Worm (Caenorhabditis elegans) whole organism, L4 larva: ENCODE measurements around the gene wrt-7.

Source experiments
- F26F4.8 ChIP-seq: fragments of 200-800 bp; sonication (Bioruptor generic); conservative IDR thresholded peaks from 2 replicates; pipeline ENCODE4 v1.3.6; 2022; ENCODE audit warnings: missing genetic modification characterization, missing compliant biosample characterization
- T20F7.1 ChIP-seq: fragments of 200-800 bp; sonication (Bioruptor generic); optimal IDR thresholded peaks from 2 replicates; lab custom pipeline; 2018; ENCODE audit warnings: mild to moderate bottlenecking, missing genetic modification characterization, missing compliant biosample characterization
- T26A8.4 ChIP-seq: fragments of 200-800 bp; sonication (Bioruptor generic); IDR thresholded peaks from 2 replicates; pipeline ENCODE4 v1.3.6; 2022; ENCODE audit warnings: missing genetic modification characterization, missing compliant biosample characterization
- Y105C5A.15 ChIP-seq: fragments of 200-800 bp; sonication (Bioruptor generic); IDR thresholded peaks from 2 replicates; pipeline ENCODE4 v1.3.6; 2022; ENCODE audit warnings: missing genetic modification characterization, missing compliant biosample characterization
- Y48G9A.11 ChIP-seq: fragments of 200-800 bp; sonication (Bioruptor generic); IDR thresholded peaks from 2 replicates; pipeline ENCODE4 v1.3.6; 2022; ENCODE audit warnings: missing genetic modification reagents, missing genetic modification characterization, missing compliant biosample characterization
- Y75B8A.6 ChIP-seq: fragments of 200-800 bp; sonication (Bioruptor generic); IDR thresholded peaks from 2 replicates; pipeline ENCODE4 v1.3.6; 2022; ENCODE audit warnings: missing genetic modification reagents, missing genetic modification characterization, missing compliant biosample characterization
- ZK337.2 ChIP-seq: fragments of 200-800 bp; sonication (Bioruptor generic); IDR thresholded peaks from 2 replicates; pipeline ENCODE4 v1.3.6; 2022; ENCODE audit warnings: missing genetic modification reagents, missing genetic modification characterization, missing compliant biosample characterization
- aha-1 ChIP-seq: fragments of 150-350 bp; peaks from one replicate; lab custom pipeline; 2014; ENCODE audit warnings: missing biosample characterization, missing genetic modification characterization
- ama-1 ChIP-seq: fragments of 150-350 bp; optimal IDR thresholded peaks from 2 replicates; lab custom pipeline; 2014; ENCODE audit warnings: inconsistent platforms, mixed read lengths
- ceh-20 ChIP-seq: fragments of 200-800 bp; sonication (Bioruptor generic); IDR thresholded peaks from 2 replicates; pipeline ENCODE4 v1.3.6; 2022; ENCODE audit warnings: missing genetic modification reagents, missing genetic modification characterization, missing compliant biosample characterization
- ceh-32 ChIP-seq: sonication (generic microtip); optimal IDR thresholded peaks from 2 replicates; lab custom pipeline; 2016; ENCODE audit warnings: mild to moderate bottlenecking, missing genetic modification characterization, missing compliant biosample characterization; ENCODE audit not compliant: poor library complexity
- ceh-62 ChIP-seq: sonication (generic microtip); optimal IDR thresholded peaks from 2 replicates; lab custom pipeline; 2017; ENCODE audit warnings: missing biosample characterization, missing genetic modification characterization
- ceh-82 ChIP-seq: sonication (generic microtip); optimal IDR thresholded peaks from 2 replicates; lab custom pipeline; 2017; ENCODE audit warnings: missing biosample characterization, missing genetic modification characterization
- daf-12 ChIP-seq: fragments of 150-350 bp; optimal IDR thresholded peaks from 2 replicates; lab custom pipeline; 2014; ENCODE audit warnings: missing biosample characterization, missing genetic modification reagents, missing genetic modification characterization
- daf-16 ChIP-seq, 3 experiments: sonication (generic microtip); optimal IDR thresholded peaks; 2 replicates each; lab custom pipeline; 2016 to 2017; ENCODE audit warnings: missing genetic modification characterization in 3 of 3, missing genetic modification reagents in 3 of 3, mild to moderate bottlenecking in 2 of 3, missing compliant biosample characterization in 2 of 3, missing biosample characterization in 1 of 3, moderate library complexity in 1 of 3
- daf-19 ChIP-seq: fragments of 200-800 bp; sonication (Bioruptor generic); conservative IDR thresholded peaks from 2 replicates; pipeline ENCODE4 v1.3.6; 2022; ENCODE audit warnings: missing genetic modification characterization, missing compliant biosample characterization
- daf-8 ChIP-seq: fragments of 200-800 bp; sonication (Bioruptor generic); IDR thresholded peaks from 2 replicates; pipeline ENCODE4 v1.3.6; 2022; ENCODE audit warnings: missing genetic modification characterization, missing compliant biosample characterization
- dmd-8 ChIP-seq: fragments of 200-800 bp; sonication (Bioruptor generic); IDR thresholded peaks from 2 replicates; pipeline ENCODE4 v1.3.6; 2022; ENCODE audit warnings: missing genetic modification characterization, missing compliant biosample characterization
- dmd-9 ChIP-seq: fragments of 200-800 bp; sonication (Bioruptor generic); IDR thresholded peaks from 2 replicates; pipeline ENCODE4 v1.3.6; 2022; ENCODE audit warnings: missing genetic modification reagents, missing genetic modification characterization, missing compliant biosample characterization
- dpl-1 ChIP-seq: fragments of 150-350 bp; optimal IDR thresholded peaks from 2 replicates; lab custom pipeline; 2014; ENCODE audit warnings: missing biosample characterization, missing genetic modification reagents, missing genetic modification characterization
- duxl-1 ChIP-seq: sonication (generic microtip); optimal IDR thresholded peaks from 2 replicates; lab custom pipeline; 2016; ENCODE audit warnings: mild to moderate bottlenecking, missing genetic modification characterization, moderate library complexity, missing compliant biosample characterization; ENCODE audit not compliant: poor library complexity
- fos-1 ChIP-seq: fragments of 150-350 bp; optimal IDR thresholded peaks from 2 replicates; lab custom pipeline; 2014; ENCODE audit warnings: missing biosample characterization, missing genetic modification characterization
- hif-1 ChIP-seq, 2 experiments: sonication (generic microtip); optimal IDR thresholded peaks; 2 replicates each; lab custom pipeline; 2016 to 2017; ENCODE audit warnings: missing compliant biosample characterization in 2 of 2, missing genetic modification characterization in 2 of 2, missing genetic modification reagents in 2 of 2, missing genotype in 2 of 2, mild to moderate bottlenecking in 1 of 2
- hlh-30 ChIP-seq: sonication (generic microtip); optimal IDR thresholded peaks from 2 replicates; lab custom pipeline; 2017; ENCODE audit warnings: antibody characterized with exemption, mild to moderate bottlenecking, missing genetic modification characterization, missing compliant biosample characterization; ENCODE audit not compliant: insufficient read depth
- hmg-1.1 ChIP-seq: fragments of 200-800 bp; sonication (Bioruptor generic); IDR thresholded peaks from 2 replicates; pipeline ENCODE4 v1.3.6; 2022; ENCODE audit warnings: missing genetic modification reagents, missing genetic modification characterization, missing compliant biosample characterization
- lim-7 ChIP-seq: fragments of 200-800 bp; sonication (Bioruptor generic); IDR thresholded peaks from 2 replicates; pipeline ENCODE4 v1.3.6; 2022; ENCODE audit warnings: missing genetic modification characterization, missing compliant biosample characterization
- lin-1 ChIP-seq: fragments of 200-800 bp; sonication (Bioruptor generic); IDR thresholded peaks from 2 replicates; pipeline ENCODE4 v1.3.6; 2022; ENCODE audit warnings: missing genetic modification reagents, missing genetic modification characterization, missing compliant biosample characterization
- lin-38 ChIP-seq: fragments of 200-800 bp; sonication (Bioruptor generic); IDR thresholded peaks from 2 replicates; pipeline ENCODE4 v1.3.6; 2022; ENCODE audit warnings: missing genetic modification reagents, missing genetic modification characterization, missing compliant biosample characterization
- madf-5 ChIP-seq, 2 experiments: fragments of 200-800 bp; sonication (Bioruptor generic); IDR thresholded peaks; 2 replicates each; pipeline ENCODE4 v1.3.6; 2022; ENCODE audit warnings: missing compliant biosample characterization in 2 of 2, missing genetic modification characterization in 2 of 2
- mdt-29 ChIP-seq: fragments of 200-800 bp; sonication (Bioruptor generic); IDR thresholded peaks from 2 replicates; pipeline ENCODE4 v1.3.6; 2022; ENCODE audit warnings: missing genetic modification reagents, missing genetic modification characterization, missing compliant biosample characterization
- nhr-11 ChIP-seq: fragments of 150-350 bp; optimal IDR thresholded peaks from 2 replicates; lab custom pipeline; 2014; ENCODE audit warnings: missing biosample characterization, missing genetic modification characterization
- nhr-111 ChIP-seq: fragments of 200-800 bp; sonication (Bioruptor generic); optimal IDR thresholded peaks from 2 replicates; lab custom pipeline; 2018; ENCODE audit warnings: mild to moderate bottlenecking, missing genetic modification characterization, missing compliant biosample characterization
- nhr-28 ChIP-seq: fragments of 150-350 bp; optimal IDR thresholded peaks from 2 replicates; lab custom pipeline; 2014; ENCODE audit warnings: missing biosample characterization, missing genetic modification characterization
- pqm-1 ChIP-seq: sonication (generic microtip); optimal IDR thresholded peaks from 2 replicates; lab custom pipeline; 2017; ENCODE audit warnings: missing biosample characterization, missing genetic modification characterization
- sdz-12 ChIP-seq: fragments of 200-800 bp; sonication (Bioruptor generic); optimal IDR thresholded peaks from 2 replicates; lab custom pipeline; 2018; ENCODE audit warnings: mild to moderate bottlenecking, missing genetic modification characterization, missing compliant biosample characterization
- set-16 ChIP-seq: fragments of 200-800 bp; sonication (Bioruptor generic); IDR thresholded peaks from 2 replicates; pipeline ENCODE4 v1.3.6; 2022; ENCODE audit warnings: missing genetic modification reagents, missing genetic modification characterization, missing compliant biosample characterization
- skn-1 ChIP-seq: fragments of 150-350 bp; optimal IDR thresholded peaks from 2 replicates; lab custom pipeline; 2014; ENCODE audit warnings: missing biosample characterization, missing genetic modification characterization
- spr-1 ChIP-seq: sonication (generic microtip); optimal IDR thresholded peaks from 2 replicates; lab custom pipeline; 2016; ENCODE audit warnings: mild to moderate bottlenecking, missing genetic modification characterization, missing compliant biosample characterization
- spr-3 ChIP-seq: fragments of 200-800 bp; sonication (Bioruptor generic); optimal IDR thresholded peaks from 2 replicates; lab custom pipeline; 2018; ENCODE audit warnings: mild to moderate bottlenecking, missing genetic modification characterization, missing compliant biosample characterization
- unc-130 ChIP-seq: sonication (generic microtip); optimal IDR thresholded peaks from 2 replicates; lab custom pipeline; 2016; ENCODE audit warnings: missing genetic modification reagents, missing genetic modification characterization, missing compliant biosample characterization
- unc-39 ChIP-seq: sonication (generic microtip); optimal IDR thresholded peaks from 2 replicates; lab custom pipeline; 2017; ENCODE audit warnings: missing biosample characterization, missing genetic modification characterization

wrt-7 gene

DNA sequence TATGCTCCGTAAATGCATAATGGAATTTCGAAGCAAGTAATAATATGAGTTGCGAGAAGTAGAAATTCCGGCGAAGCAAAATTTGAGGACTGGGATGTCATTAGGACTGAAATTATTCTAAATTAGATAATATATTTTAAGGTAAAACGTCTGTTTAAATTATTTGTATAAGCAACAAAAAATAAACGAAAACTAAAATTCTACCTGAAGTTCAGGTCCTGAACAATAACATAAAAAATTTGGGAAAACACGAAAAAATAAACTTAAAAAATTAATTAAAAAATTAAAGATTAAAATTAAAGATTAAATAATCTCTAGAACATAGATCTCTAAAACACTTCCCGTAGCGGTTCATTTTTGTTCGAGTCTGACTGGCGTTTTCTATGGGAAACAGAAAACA is 42.5 kb upstream of the wrt-7 start, which contains the start of gene srh-251:
srh-251 (minus strand) TSS at position 101 of the 400 bp plus-strand sequence.
- TF ChIP-seq ceh-62 (tag; lab: Kevin White, UChicago) = no peak
- no peak for TF ChIP-seq daf-8
- no peak for TF ChIP-seq aha-1 (tag; lab: Kevin White, UChicago)
- no peak for TF ChIP-seq nhr-111 (GFP tag; lab: Kevin White, UChicago)
- TF ChIP-seq ceh-20 = no peak
- no peak for TF ChIP-seq lim-7 (GFP tag; lab: Robert Waterston, UW)
- TF ChIP-seq duxl-1 = no peak
- no peak for TF ChIP-seq unc-39 (tag; lab: Kevin White, UChicago)
- TF ChIP-seq ZK337.2 = no peak
- TF ChIP-seq daf-12 = no peak
- no peak for TF ChIP-seq daf-19 (GFP tag; lab: Robert Waterston, UW)
- no peak for TF ChIP-seq lin-38
- TF ChIP-seq spr-3 (GFP tag; lab: Kevin White, UChicago) = no peak
- no peak for TF ChIP-seq Y75B8A.6 (GFP tag; lab: Robert Waterston, UW)
- no peak for TF ChIP-seq ceh-32 (tag; lab: Kevin White, UChicago)
- TF ChIP-seq sdz-12 (GFP tag; lab: Kevin White, UChicago) = no peak

DNA sequence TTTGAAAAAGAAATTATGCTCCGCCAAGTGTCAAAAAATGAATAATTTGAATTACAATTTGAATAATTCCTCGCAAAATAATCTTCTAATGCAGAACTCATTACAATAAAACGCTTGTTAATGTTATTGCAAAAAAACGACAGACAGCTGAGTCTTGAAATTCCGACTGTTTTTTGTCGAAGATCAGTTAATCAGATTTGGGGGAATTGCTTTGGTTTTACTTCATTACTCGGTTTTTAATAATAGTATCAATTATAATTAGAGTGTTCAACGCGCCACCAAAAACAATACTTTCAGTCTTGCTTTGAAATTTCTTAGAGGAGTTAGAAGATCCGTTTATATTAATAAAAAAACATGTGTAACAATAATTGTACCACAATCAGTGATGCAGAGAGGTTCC is 40.6 kb upstream of the wrt-7 start, which contains the start of gene srh-122:
srh-122 (minus strand) TSS at position 101 of the 400 bp plus-strand sequence.
- no peak for TF ChIP-seq madf-5 (GFP tag; IDR thresholded peaks at IDR 0.05; lab: Robert Waterston, UW)
- TF ChIP-seq lin-1 (GFP tag; lab: Robert Waterston, UW) = no peak
- no peak for TF ChIP-seq set-16 (GFP tag; lab: Robert Waterston, UW)
- TF ChIP-seq hmg-1.1 (GFP tag; lab: Robert Waterston, UW) = no peak
- no peak for TF ChIP-seq dpl-1 (GFP tag; lab: Kevin White, UChicago)
- no peak for TF ChIP-seq F26F4.8 (GFP tag; lab: Robert Waterston, UW)
- no peak for TF ChIP-seq Y105C5A.15 (GFP tag; lab: Robert Waterston, UW)
- TF ChIP-seq T26A8.4 (GFP tag; lab: Robert Waterston, UW) = no peak
- no peak for TF ChIP-seq daf-16 (GFP tag; optimal IDR thresholded peaks at IDR 0.05; lab: Kevin White, UChicago)
- TF ChIP-seq daf-16 (tag; optimal IDR thresholded peaks at IDR 0.05; lab: Kevin White, UChicago) = no peak
- TF ChIP-seq dmd-8 (GFP tag; lab: Robert Waterston, UW) = no peak
- no peak for TF ChIP-seq nhr-11 (tag; lab: Kevin White, UChicago)
- TF ChIP-seq pqm-1 = no peak
- TF ChIP-seq ceh-20 = no peak
- TF ChIP-seq spr-1 (tag; lab: Kevin White, UChicago) = no peak
- TF ChIP-seq Y75B8A.6 (GFP tag; lab: Robert Waterston, UW) = no peak
- TF ChIP-seq, all 104 proteins: peak for 0

DNA sequence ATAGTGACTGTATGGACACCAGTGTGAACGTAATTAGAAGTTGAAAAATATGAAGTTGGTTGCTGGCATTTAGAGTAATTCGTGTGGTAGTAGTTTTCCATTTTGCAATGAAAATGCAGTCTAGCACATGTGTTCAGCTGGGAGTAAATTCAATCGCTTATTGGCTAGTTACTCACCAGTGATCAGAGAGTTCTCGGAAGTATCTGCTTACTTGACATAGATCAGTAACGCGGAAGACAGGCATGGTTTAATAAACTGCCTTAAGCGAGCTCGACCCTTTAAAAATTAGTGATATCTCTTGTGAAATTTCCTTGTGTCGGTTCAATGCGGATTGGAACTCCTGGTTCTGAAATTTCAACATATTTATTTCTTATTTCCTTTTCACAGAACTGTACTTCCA is 38.9 kb upstream of the wrt-7 start, which contains the start of gene srh-52:
srh-52 (minus strand) TSS at position 101 of the 400 bp plus-strand sequence.
- TF ChIP-seq ceh-20 (no peak), F26F4.8 (GFP tag; lab: Robert Waterston, UW) (no peak), mdt-29 (GFP tag; lab: Robert Waterston, UW) (no peak), unc-130 (no peak)

DNA sequence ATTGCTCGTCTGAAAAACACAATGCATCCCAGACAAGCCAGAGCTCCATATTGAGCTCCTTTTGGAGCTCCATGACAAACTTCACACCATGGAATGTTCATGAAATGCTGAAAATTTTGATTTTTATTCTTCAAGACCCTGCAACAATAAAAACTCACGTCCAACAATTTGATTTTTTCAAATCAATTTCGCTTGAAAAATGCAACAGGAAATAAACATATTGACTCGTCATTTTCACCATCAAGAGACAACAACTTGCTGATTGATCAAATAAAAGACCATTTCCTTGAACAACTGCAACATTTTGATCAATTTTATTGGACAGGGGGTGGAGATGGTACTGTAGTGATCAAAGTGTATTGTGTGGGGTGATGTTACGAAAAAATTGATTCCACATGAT is 32.4 kb upstream of the wrt-7 start, which contains the start of gene nhr-269:
nhr-269 (minus strand) TSS at position 101 of the 400 bp plus-strand sequence.
- no peak for TF ChIP-seq ama-1 (lab: Kevin White, UChicago)
- no peak for TF ChIP-seq hlh-30 (tag; lab: Kevin White, UChicago)
- no peak for TF ChIP-seq Y48G9A.11
- TF ChIP-seq Y75B8A.6 (GFP tag; lab: Robert Waterston, UW) = no peak
- no peak for TF ChIP-seq T20F7.1 (GFP tag; lab: Kevin White, UChicago)
- TF ChIP-seq hif-1 (tag; optimal IDR thresholded peaks at IDR 0.05; lab: Kevin White, UChicago) = no peak
- no peak for TF ChIP-seq fos-1 (tag; lab: Kevin White, UChicago)
- no peak for TF ChIP-seq dmd-9 (GFP tag; lab: Robert Waterston, UW)
- TF ChIP-seq nhr-28 (tag; lab: Kevin White, UChicago) = no peak
- TF ChIP-seq hmg-1.1 (GFP tag; lab: Robert Waterston, UW) = no peak
- no peak for TF ChIP-seq ceh-82 (tag; lab: Kevin White, UChicago)
- no peak for TF ChIP-seq skn-1 (tag; lab: Kevin White, UChicago)
